Worm (Caenorhabditis elegans) whole organism, young adult: ENCODE measurements around the gene F11A10.6.

ENCODE experiments used
- ama-1 ChIP-seq, 3 experiments: fragments of 150-350 bp in 1 of 3; sonication (generic microtip) in 2 of 3; optimal IDR thresholded peaks; 2 replicates each; lab custom pipeline; 2014 to 2018; ENCODE audit warnings: missing biosample characterization in 2 of 3, missing genetic modification characterization in 2 of 3, missing genetic modification reagents in 2 of 3
- dox-1 ChIP-seq: fragments of 200-800 bp; sonication (Bioruptor generic); IDR thresholded peaks from 2 replicates; pipeline ENCODE4 v1.3.6; 2022; ENCODE audit warnings: missing genetic modification reagents, missing genetic modification characterization, missing compliant biosample characterization
- rpc-1 ChIP-seq, 2 experiments: fragments of 150-350 bp in 1 of 2; sonication (generic microtip) in 1 of 2; optimal IDR thresholded peaks; 2 replicates each; lab custom pipeline; 2014 to 2018; ENCODE audit warnings: missing biosample characterization in 1 of 2, missing genetic modification characterization in 1 of 2, missing genetic modification reagents in 1 of 2, missing genotype in 1 of 2
- unc-62 ChIP-seq: fragments of 150-350 bp; optimal IDR thresholded peaks from 2 replicates; lab custom pipeline; 2014; ENCODE audit warnings: missing biosample characterization, missing genetic modification reagents, missing genetic modification characterization

DNA sequence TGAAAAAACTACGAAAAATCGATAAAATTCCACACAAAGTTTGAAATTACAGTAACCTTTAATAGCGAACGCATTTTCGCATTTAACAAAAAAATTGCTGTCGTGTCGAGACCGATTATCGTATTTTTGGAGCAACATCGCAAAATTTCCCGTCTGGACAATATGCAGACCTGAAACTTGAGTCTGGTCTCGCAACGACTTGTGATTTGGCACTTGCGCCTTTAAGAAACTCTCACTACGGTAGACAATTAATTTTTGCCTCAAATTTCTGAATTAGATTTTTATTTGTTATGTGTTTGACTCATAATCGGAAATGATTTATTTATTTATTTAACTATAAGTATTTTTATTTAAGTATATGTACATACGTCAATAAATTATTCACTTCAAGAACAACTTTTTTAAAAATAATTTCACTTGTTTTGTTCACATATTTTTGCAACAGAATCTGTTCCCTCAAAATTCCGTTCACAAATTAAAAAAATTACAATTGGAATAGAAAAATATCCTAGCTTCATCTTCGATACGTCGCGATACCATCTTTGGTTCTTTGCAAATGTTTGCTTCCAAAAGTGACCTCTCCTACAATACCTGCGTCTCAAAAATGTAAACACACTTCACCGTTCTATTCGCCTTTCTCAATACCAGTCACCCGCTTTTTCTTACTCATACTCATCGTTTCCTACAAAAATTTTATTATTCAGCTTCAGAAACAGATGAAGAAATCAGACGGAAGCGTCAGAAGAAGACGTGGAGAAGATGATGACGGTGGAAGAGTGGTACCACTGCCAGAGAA, 41.7 kb downstream of the F11A10.6 start, which contains the start of gene T12G3.4:
- TF ChIP-seq rpc-1 (optimal IDR thresholded peaks at IDR 0.05; lab: Kevin White, UChicago) (no peak), rpc-1 (tag; optimal IDR thresholded peaks at IDR 0.05; lab: Kevin White, UChicago) (no peak), unc-62 (GFP tag; lab: Kevin White, UChicago) (no peak), ama-1 (optimal IDR thresholded peaks at IDR 0.05; lab: Kevin White, UChicago) (no peak), ama-1 (GFP tag; optimal IDR thresholded peaks at IDR 0.05; lab: Kevin White, UChicago) (no peak), dox-1 (no peak)
